Worm (Caenorhabditis elegans) whole organism, young adult: Measurements from ENCODE around the gene spig-3.

ENCODE experiments used
- B0019.2 ChIP-seq: fragments of 200-800 bp; sonication (Bioruptor generic); conservative IDR thresholded peaks from 2 replicates; pipeline ENCODE4 v1.3.6; 2022; ENCODE audit warnings: missing genetic modification reagents, missing genetic modification characterization, missing compliant biosample characterization
- B0336.3 ChIP-seq: fragments of 200-800 bp; sonication (Bioruptor generic); IDR thresholded peaks from 2 replicates; pipeline ENCODE4 v1.3.6; 2022; ENCODE audit warnings: missing genetic modification characterization, missing compliant biosample characterization
- F10E7.11 ChIP-seq: sonication (generic microtip); optimal IDR thresholded peaks from 2 replicates; lab custom pipeline; 2017; ENCODE audit warnings: mild to moderate bottlenecking, missing genetic modification characterization, moderate library complexity, missing compliant biosample characterization
- F37B4.10 ChIP-seq: fragments of 200-800 bp; sonication (Bioruptor generic); IDR thresholded peaks from 2 replicates; pipeline ENCODE4 v1.3.6; 2022; ENCODE audit warnings: missing genetic modification characterization, missing compliant biosample characterization
- F57A8.1 ChIP-seq: fragments of 200-800 bp; sonication (Bioruptor generic); optimal IDR thresholded peaks from 2 replicates; lab custom pipeline; 2018; ENCODE audit warnings: mild to moderate bottlenecking, missing genetic modification characterization, moderate library complexity, missing compliant biosample characterization
- T26A5.8 ChIP-seq: sonication (generic microtip); optimal IDR thresholded peaks from 2 replicates; lab custom pipeline; 2016; ENCODE audit warnings: missing genetic modification characterization, missing compliant biosample characterization
- Y56A3A.18 ChIP-seq: fragments of 200-800 bp; sonication (Bioruptor generic); IDR thresholded peaks from 2 replicates; pipeline ENCODE4 v1.3.6; 2022; ENCODE audit warnings: missing genetic modification reagents, missing genetic modification characterization, missing compliant biosample characterization
- Y67H2A.10 ChIP-seq: fragments of 200-800 bp; sonication (Bioruptor generic); conservative IDR thresholded peaks from 2 replicates; pipeline ENCODE4 v1.3.6; 2022; ENCODE audit warnings: missing genetic modification reagents, missing genetic modification characterization, missing compliant biosample characterization
- aptf-3 ChIP-seq: fragments of 200-800 bp; sonication (Bioruptor generic); IDR thresholded peaks from 2 replicates; pipeline ENCODE4 v1.3.6; 2022; ENCODE audit warnings: missing genetic modification characterization, missing compliant biosample characterization
- attf-6 ChIP-seq: fragments of 200-800 bp; sonication (Bioruptor generic); IDR thresholded peaks from 2 replicates; pipeline ENCODE4 v1.3.6; 2022; ENCODE audit warnings: missing genetic modification reagents, missing genetic modification characterization, missing compliant biosample characterization
- bed-2 ChIP-seq: fragments of 200-800 bp; sonication (Bioruptor generic); IDR thresholded peaks from 2 replicates; pipeline ENCODE4 v1.3.6; 2022; ENCODE audit warnings: missing genetic modification reagents, missing genetic modification characterization, missing compliant biosample characterization
- cebp-1 ChIP-seq, 2 experiments: fragments of 200-800 bp in 1 of 2; sonication (Bioruptor generic) in 1 of 2; sonication (generic microtip) in 1 of 2; IDR thresholded peaks in 1 of 2; optimal IDR thresholded peaks in 1 of 2; 2 replicates each; pipeline versions ENCODE4 v1.3.6 to Lab custom; 2017 to 2022; ENCODE audit warnings: missing compliant biosample characterization in 2 of 2, missing genetic modification characterization in 2 of 2, mild to moderate bottlenecking in 1 of 2, missing genetic modification reagents in 1 of 2, moderate library complexity in 1 of 2
- ceh-79 ChIP-seq: sonication (generic microtip); optimal IDR thresholded peaks from 2 replicates; lab custom pipeline; 2017; ENCODE audit warnings: mild to moderate bottlenecking, missing genetic modification characterization, missing compliant biosample characterization
- die-1 ChIP-seq: sonication (generic microtip); optimal IDR thresholded peaks from 2 replicates; lab custom pipeline; 2016; ENCODE audit warnings: missing genotype, mild to moderate bottlenecking, missing genetic modification characterization, missing compliant biosample characterization
- dpl-1 ChIP-seq: fragments of 150-350 bp; optimal IDR thresholded peaks from 2 replicates; lab custom pipeline; 2014; ENCODE audit warnings: missing biosample characterization, missing genetic modification reagents, missing genetic modification characterization
- egl-18 ChIP-seq: fragments of 200-800 bp; sonication (Bioruptor generic); IDR thresholded peaks from 2 replicates; pipeline ENCODE4 v1.3.6; 2022; ENCODE audit warnings: missing genetic modification reagents, missing genetic modification characterization, missing compliant biosample characterization
- egrh-3 ChIP-seq: fragments of 200-800 bp; sonication (Bioruptor generic); IDR thresholded peaks from 2 replicates; pipeline ENCODE4 v1.3.6; 2022; ENCODE audit warnings: missing genetic modification reagents, missing genetic modification characterization, missing compliant biosample characterization
- ekl-4 ChIP-seq: fragments of 200-800 bp; sonication (Bioruptor generic); IDR thresholded peaks from 2 replicates; pipeline ENCODE4 v1.3.6; 2022; ENCODE audit warnings: missing genetic modification reagents, missing genetic modification characterization, missing compliant biosample characterization
- fkh-3 ChIP-seq: sonication (generic microtip); optimal IDR thresholded peaks from 2 replicates; lab custom pipeline; 2016; ENCODE audit warnings: mild to moderate bottlenecking, missing genetic modification characterization, missing compliant biosample characterization
- hlh-12 ChIP-seq: sonication (generic microtip); optimal IDR thresholded peaks from 2 replicates; lab custom pipeline; 2016; ENCODE audit warnings: missing genetic modification characterization, missing compliant biosample characterization
- lag-1 ChIP-seq: fragments of 200-800 bp; sonication (Bioruptor generic); IDR thresholded peaks from 2 replicates; pipeline ENCODE4 v1.3.6; 2022; ENCODE audit warnings: missing genetic modification reagents, missing genetic modification characterization, missing compliant biosample characterization
- lsl-1 ChIP-seq: fragments of 200-800 bp; sonication (Bioruptor generic); optimal IDR thresholded peaks from 2 replicates; lab custom pipeline; 2018; ENCODE audit warnings: mild to moderate bottlenecking, missing genetic modification characterization, moderate library complexity, missing compliant biosample characterization
- lsy-27 ChIP-seq: sonication (generic microtip); optimal IDR thresholded peaks from 2 replicates; lab custom pipeline; 2017; ENCODE audit warnings: missing genetic modification characterization, mild to moderate bottlenecking, missing compliant biosample characterization, antibody characterized with exemption, missing genotype, borderline replicate concordance; ENCODE audit not compliant: insufficient read depth
- mel-28 ChIP-seq: sonication (generic microtip); optimal IDR thresholded peaks from 2 replicates; lab custom pipeline; 2016; ENCODE audit warnings: borderline replicate concordance, mild to moderate bottlenecking, missing genetic modification characterization, missing compliant biosample characterization
- mes-4 ChIP-seq: sonication (generic microtip); optimal IDR thresholded peaks from 2 replicates; lab custom pipeline; 2016; ENCODE audit warnings: missing genotype, missing genetic modification characterization, missing compliant biosample characterization
- nfya-1 ChIP-seq: sonication (generic microtip); optimal IDR thresholded peaks from 2 replicates; lab custom pipeline; 2017; ENCODE audit warnings: antibody characterized with exemption, missing compliant biosample characterization, missing genetic modification characterization, borderline replicate concordance; ENCODE audit not compliant: insufficient read depth
- nfya-2 ChIP-seq: fragments of 200-800 bp; sonication (Bioruptor generic); IDR thresholded peaks from 2 replicates; pipeline ENCODE4 v1.3.6; 2022; ENCODE audit warnings: missing genetic modification reagents, missing genetic modification characterization, missing compliant biosample characterization
- nhr-120 ChIP-seq: fragments of 200-800 bp; sonication (Bioruptor generic); IDR thresholded peaks from 2 replicates; pipeline ENCODE4 v1.3.6; 2022; ENCODE audit warnings: missing genetic modification characterization, missing compliant biosample characterization
- nhr-27 ChIP-seq: fragments of 200-800 bp; sonication (Bioruptor generic); optimal IDR thresholded peaks from 2 replicates; lab custom pipeline; 2018; ENCODE audit warnings: mild to moderate bottlenecking, missing genetic modification characterization, moderate library complexity, missing compliant biosample characterization
- nhr-90 ChIP-seq: sonication (generic microtip); optimal IDR thresholded peaks from 2 replicates; lab custom pipeline; 2016; ENCODE audit warnings: missing genotype, mild to moderate bottlenecking, missing genetic modification characterization, missing compliant biosample characterization
- rec-8 ChIP-seq, 2 experiments: sonication (generic microtip); optimal IDR thresholded peaks; 2 replicates each; lab custom pipeline; 2016; ENCODE audit warnings: mild to moderate bottlenecking in 2 of 2, missing genetic modification characterization in 2 of 2, missing genetic modification reagents in 2 of 2, missing genotype in 2 of 2, missing biosample characterization in 1 of 2, missing compliant biosample characterization in 1 of 2, moderate library complexity in 1 of 2
- snpc-1.3 ChIP-seq: sonication (generic microtip); optimal IDR thresholded peaks from 2 replicates; lab custom pipeline; 2017; ENCODE audit warnings: missing genetic modification characterization, mild to moderate bottlenecking, missing compliant biosample characterization, antibody characterized with exemption, moderate library complexity, missing genotype, missing genetic modification reagents; ENCODE audit not compliant: insufficient read depth
- sptf-2 ChIP-seq: fragments of 200-800 bp; sonication (Bioruptor generic); optimal IDR thresholded peaks from 2 replicates; lab custom pipeline; 2018; ENCODE audit warnings: mild to moderate bottlenecking, missing genetic modification characterization, missing compliant biosample characterization
- zfh-2 ChIP-seq: fragments of 200-800 bp; sonication (Bioruptor generic); conservative IDR thresholded peaks from 2 replicates; pipeline ENCODE4 v1.3.6; 2022; ENCODE audit warnings: missing genetic modification reagents, missing genetic modification characterization, missing compliant biosample characterization
- ztf-22 ChIP-seq: fragments of 200-800 bp; sonication (Bioruptor generic); optimal IDR thresholded peaks from 2 replicates; lab custom pipeline; 2018; ENCODE audit warnings: mild to moderate bottlenecking, missing genetic modification characterization, moderate library complexity, missing compliant biosample characterization
- ztf-28 ChIP-seq: fragments of 200-800 bp; sonication (Bioruptor generic); IDR thresholded peaks from 2 replicates; pipeline ENCODE4 v1.3.6; 2022; ENCODE audit warnings: missing genetic modification reagents, missing genetic modification characterization, missing compliant biosample characterization

Gene spig-3

ce11 chrV:14320730-14321319 is 21.4 kb upstream of the spig-3 start (continued):
- TF ChIP-seq T26A5.8 (tag; lab: Kevin White, UChicago) (no peak), zfh-2 (GFP tag; lab: Robert Waterston, UW) (peak; percentile 95), B0019.2 (GFP tag; lab: Robert Waterston, UW) (no peak)

ce11 chrV:14320246-14320645 is 20.8 kb upstream of the spig-3 start, which contains the start of gene F47B8.14:
Gene F47B8.14, plus strand, starts transcription at chrV:14320546.
- no peak for TF ChIP-seq sptf-2 (GFP tag; lab: Kevin White, UChicago)
- no peak for TF ChIP-seq ekl-4 (GFP tag; lab: Robert Waterston, UW)
- no peak for TF ChIP-seq die-1 (tag; lab: Kevin White, UChicago)
- TF ChIP-seq, all 124 proteins: peak for 0

- TF ChIP-seq lsl-1 (no peak), lsy-27 (tag; lab: Kevin White, UChicago) (no peak), fkh-3 (tag; lab: Kevin White, UChicago) (no peak), ztf-28 (GFP tag; lab: Robert Waterston, UW) (peak; percentile 4; the same call in 1 of the 2 replicates), ceh-79 (tag; lab: Kevin White, UChicago) (peak; percentile 8), bed-2 (no peak), zfh-2 (GFP tag; lab: Robert Waterston, UW) (peak; percentile 95), hlh-12 (tag; lab: Kevin White, UChicago) (no peak), egrh-3 (GFP tag; lab: Robert Waterston, UW) (peak; percentile 95)
- TF ChIP-seq, all 124 proteins: peak for 4
These were observed 19.8 kb upstream of the spig-3 start, which contains the start of gene F47B8.13 for ce11 chrV:14319101-14319781. Gene F47B8.13, minus strand, starts transcription at chrV:14319731.

ce11 chrV:14317621-14318020 is 18.2 kb upstream of the spig-3 start:
- TF ChIP-seq F37B4.10 (GFP tag; lab: Robert Waterston, UW) (no peak), mel-28 (tag; lab: Kevin White, UChicago) (no peak), lag-1 (GFP tag; lab: Robert Waterston, UW) (no peak), dpl-1 (GFP tag; lab: Kevin White, UChicago) (no peak), cebp-1 (GFP tag; IDR thresholded peaks at IDR 0.05; lab: Robert Waterston, UW) (no peak), cebp-1 (tag; optimal IDR thresholded peaks at IDR 0.05; lab: Kevin White, UChicago) (peak; percentile 1)

ce11 chrV:14317204-14317603 is 17.7 kb upstream of the spig-3 start:
- TF ChIP-seq nfya-2 (GFP tag; lab: Robert Waterston, UW): no peak
- no peak for TF ChIP-seq nhr-27 (tag; lab: Kevin White, UChicago)
- TF ChIP-seq lsy-27 (tag; lab: Kevin White, UChicago): no peak

ce11 chrV:14316525-14316924 is 17.1 kb upstream of the spig-3 start, which contains the start of gene F47B8.2:
Gene F47B8.2, minus strand, starts transcription at chrV:14316625.
- TF ChIP-seq nhr-120 (GFP tag; lab: Robert Waterston, UW) (no peak), aptf-3 (GFP tag; lab: Robert Waterston, UW) (no peak), snpc-1.3 (tag; lab: Kevin White, UChicago) (no peak), F10E7.11 (tag; lab: Kevin White, UChicago) (no peak), bed-2 (no peak), rec-8 (tag; optimal IDR thresholded peaks at IDR 0.05; lab: Kevin White, UChicago) (no peak), T26A5.8 (tag; lab: Kevin White, UChicago) (no peak), Y67H2A.10 (no peak), B0336.3 (GFP tag; lab: Robert Waterston, UW) (no peak), nfya-1 (tag; lab: Kevin White, UChicago) (no peak), lsy-27 (tag; lab: Kevin White, UChicago) (no peak), nhr-90 (tag; lab: Kevin White, UChicago) (no peak), attf-6 (GFP tag; lab: Robert Waterston, UW) (no peak), ztf-22 (GFP tag; lab: Kevin White, UChicago) (no peak), egl-18 (GFP tag; lab: Robert Waterston, UW) (no peak), mes-4 (tag; lab: Kevin White, UChicago) (no peak), F57A8.1 (GFP tag; lab: Kevin White, UChicago) (no peak), Y56A3A.18 (GFP tag; lab: Robert Waterston, UW) (no peak)
